Worm (Caenorhabditis elegans) whole organism, L4 larva: ENCODE results near the gene rps-22.

ENCODE experiments used
- F26F4.8 ChIP-seq: fragments of 200-800 bp; sonication (Bioruptor generic); conservative IDR thresholded peaks from 2 replicates; pipeline ENCODE4 v1.3.6; 2022; ENCODE audit warnings: missing genetic modification characterization, missing compliant biosample characterization
- F44E2.7 ChIP-seq: fragments of 200-800 bp; sonication (Bioruptor generic); IDR thresholded peaks from 2 replicates; pipeline ENCODE4 v2.1.2; 2022; ENCODE audit warnings: missing genetic modification characterization, missing compliant biosample characterization
- R02D3.7 ChIP-seq: fragments of 150-350 bp; sonication (generic microtip); optimal IDR thresholded peaks from 3 replicates; lab custom pipeline; 2014; ENCODE audit warnings: missing biosample characterization, missing genetic modification characterization
- T26A8.4 ChIP-seq: fragments of 200-800 bp; sonication (Bioruptor generic); IDR thresholded peaks from 2 replicates; pipeline ENCODE4 v1.3.6; 2022; ENCODE audit warnings: missing genetic modification characterization, missing compliant biosample characterization
- Y48G9A.11 ChIP-seq: fragments of 200-800 bp; sonication (Bioruptor generic); IDR thresholded peaks from 2 replicates; pipeline ENCODE4 v1.3.6; 2022; ENCODE audit warnings: missing genetic modification reagents, missing genetic modification characterization, missing compliant biosample characterization
- Y5F2A.4 ChIP-seq: fragments of 200-800 bp; sonication (Bioruptor generic); optimal IDR thresholded peaks from 2 replicates; lab custom pipeline; 2018; ENCODE audit warnings: mild to moderate bottlenecking, missing genetic modification characterization, missing compliant biosample characterization
- ZK337.2 ChIP-seq: fragments of 200-800 bp; sonication (Bioruptor generic); IDR thresholded peaks from 2 replicates; pipeline ENCODE4 v1.3.6; 2022; ENCODE audit warnings: missing genetic modification reagents, missing genetic modification characterization, missing compliant biosample characterization
- ZK546.5 ChIP-seq, 2 experiments: sonication (generic microtip); optimal IDR thresholded peaks; 2 replicates each; lab custom pipeline; 2017; ENCODE audit warnings: missing biosample characterization in 2 of 2, missing genetic modification characterization in 2 of 2
- aha-1 ChIP-seq: fragments of 150-350 bp; peaks from one replicate; lab custom pipeline; 2014; ENCODE audit warnings: missing biosample characterization, missing genetic modification characterization
- arid-1 ChIP-seq: fragments of 200-800 bp; sonication (Bioruptor generic); conservative IDR thresholded peaks from 2 replicates; pipeline ENCODE4 v1.3.6; 2022; ENCODE audit warnings: missing genetic modification reagents, missing genetic modification characterization, missing compliant biosample characterization
- attf-4 ChIP-seq: sonication (generic microtip); optimal IDR thresholded peaks from 3 replicates; lab custom pipeline; 2017; ENCODE audit warnings: missing biosample characterization, missing genetic modification characterization
- ceh-44 ChIP-seq: fragments of 200-800 bp; sonication (Bioruptor generic); IDR thresholded peaks from 2 replicates; pipeline ENCODE4 v1.3.6; 2022; ENCODE audit warnings: missing genetic modification reagents, missing genetic modification characterization, missing compliant biosample characterization
- ceh-62 ChIP-seq: sonication (generic microtip); optimal IDR thresholded peaks from 2 replicates; lab custom pipeline; 2017; ENCODE audit warnings: missing biosample characterization, missing genetic modification characterization
- ces-1 ChIP-seq: fragments of 150-350 bp; sonication (generic microtip); optimal IDR thresholded peaks from 4 replicates; lab custom pipeline; 2014; ENCODE audit warnings: missing biosample characterization, missing genetic modification reagents, missing genetic modification characterization
- cey-2 ChIP-seq: sonication (generic microtip); optimal IDR thresholded peaks from 3 replicates; lab custom pipeline; 2017; ENCODE audit warnings: missing genetic modification characterization, mild to moderate bottlenecking, missing compliant biosample characterization, antibody characterized with exemption, borderline replicate concordance; ENCODE audit not compliant: insufficient read depth
- daf-12 ChIP-seq: fragments of 150-350 bp; optimal IDR thresholded peaks from 2 replicates; lab custom pipeline; 2014; ENCODE audit warnings: missing biosample characterization, missing genetic modification reagents, missing genetic modification characterization
- daf-16 ChIP-seq, 3 experiments: sonication (generic microtip); optimal IDR thresholded peaks; 2 replicates each; lab custom pipeline; 2016 to 2017; ENCODE audit warnings: missing genetic modification characterization in 3 of 3, missing genetic modification reagents in 3 of 3, mild to moderate bottlenecking in 2 of 3, missing compliant biosample characterization in 2 of 3, missing biosample characterization in 1 of 3, moderate library complexity in 1 of 3
- daf-19 ChIP-seq: fragments of 200-800 bp; sonication (Bioruptor generic); conservative IDR thresholded peaks from 2 replicates; pipeline ENCODE4 v1.3.6; 2022; ENCODE audit warnings: missing genetic modification characterization, missing compliant biosample characterization
- dmd-9 ChIP-seq: fragments of 200-800 bp; sonication (Bioruptor generic); IDR thresholded peaks from 2 replicates; pipeline ENCODE4 v1.3.6; 2022; ENCODE audit warnings: missing genetic modification reagents, missing genetic modification characterization, missing compliant biosample characterization
- dpl-1 ChIP-seq: fragments of 150-350 bp; optimal IDR thresholded peaks from 2 replicates; lab custom pipeline; 2014; ENCODE audit warnings: missing biosample characterization, missing genetic modification reagents, missing genetic modification characterization
- dve-1 ChIP-seq: sonication (generic microtip); optimal IDR thresholded peaks from 2 replicates; lab custom pipeline; 2017; ENCODE audit warnings: antibody characterized with exemption, mild to moderate bottlenecking, missing genetic modification characterization, missing compliant biosample characterization; ENCODE audit not compliant: insufficient read depth
- fkh-10 ChIP-seq: fragments of 150-350 bp; optimal IDR thresholded peaks from 2 replicates; lab custom pipeline; 2014; ENCODE audit warnings: missing biosample characterization, missing genetic modification reagents, missing genetic modification characterization
- hif-1 ChIP-seq, 2 experiments: sonication (generic microtip); optimal IDR thresholded peaks; 2 replicates each; lab custom pipeline; 2016 to 2017; ENCODE audit warnings: missing compliant biosample characterization in 2 of 2, missing genetic modification characterization in 2 of 2, missing genetic modification reagents in 2 of 2, missing genotype in 2 of 2, mild to moderate bottlenecking in 1 of 2
- hlh-30 ChIP-seq: sonication (generic microtip); optimal IDR thresholded peaks from 2 replicates; lab custom pipeline; 2017; ENCODE audit warnings: antibody characterized with exemption, mild to moderate bottlenecking, missing genetic modification characterization, missing compliant biosample characterization; ENCODE audit not compliant: insufficient read depth
- lim-7 ChIP-seq: fragments of 200-800 bp; sonication (Bioruptor generic); IDR thresholded peaks from 2 replicates; pipeline ENCODE4 v1.3.6; 2022; ENCODE audit warnings: missing genetic modification characterization, missing compliant biosample characterization
- lin-1 ChIP-seq: fragments of 200-800 bp; sonication (Bioruptor generic); IDR thresholded peaks from 2 replicates; pipeline ENCODE4 v1.3.6; 2022; ENCODE audit warnings: missing genetic modification reagents, missing genetic modification characterization, missing compliant biosample characterization
- lin-29 ChIP-seq: fragments of 200-800 bp; sonication (Bioruptor generic); IDR thresholded peaks from 2 replicates; pipeline ENCODE4 v1.3.6; 2022; ENCODE audit warnings: missing genetic modification reagents, missing genetic modification characterization, missing compliant biosample characterization
- madf-5 ChIP-seq, 2 experiments: fragments of 200-800 bp; sonication (Bioruptor generic); IDR thresholded peaks; 2 replicates each; pipeline ENCODE4 v1.3.6; 2022; ENCODE audit warnings: missing compliant biosample characterization in 2 of 2, missing genetic modification characterization in 2 of 2
- madf-9 ChIP-seq: fragments of 200-800 bp; sonication (Bioruptor generic); conservative IDR thresholded peaks from 2 replicates; pipeline ENCODE4 v1.3.6; 2022; ENCODE audit warnings: missing genetic modification reagents, missing genetic modification characterization, missing compliant biosample characterization
- nhr-10 ChIP-seq: fragments of 150-350 bp; optimal IDR thresholded peaks from 2 replicates; lab custom pipeline; 2014; ENCODE audit warnings: missing biosample characterization, missing genetic modification characterization
- nhr-111 ChIP-seq: fragments of 200-800 bp; sonication (Bioruptor generic); optimal IDR thresholded peaks from 2 replicates; lab custom pipeline; 2018; ENCODE audit warnings: mild to moderate bottlenecking, missing genetic modification characterization, missing compliant biosample characterization
- nhr-48 ChIP-seq: sonication (generic microtip); optimal IDR thresholded peaks from 2 replicates; lab custom pipeline; 2016; ENCODE audit warnings: mild to moderate bottlenecking, missing genetic modification characterization, missing compliant biosample characterization
- nhr-6 ChIP-seq: fragments of 150-350 bp; optimal IDR thresholded peaks from 2 replicates; lab custom pipeline; 2014; ENCODE audit warnings: missing biosample characterization, missing genetic modification characterization
- pha-4 ChIP-seq, 2 experiments: fragments of 150-350 bp in 1 of 2; fragments of 200-800 bp in 1 of 2; sonication (Bioruptor generic) in 1 of 2; IDR thresholded peaks in 1 of 2; optimal IDR thresholded peaks in 1 of 2; 2 replicates each; pipeline versions ENCODE4 v1.3.6 to Lab custom; 2014 to 2022; ENCODE audit warnings: missing genetic modification characterization in 2 of 2, missing genetic modification reagents in 2 of 2, missing biosample characterization in 1 of 2, missing compliant biosample characterization in 1 of 2
- php-3 ChIP-seq: fragments of 200-800 bp; sonication (Bioruptor generic); IDR thresholded peaks from 2 replicates; pipeline ENCODE4 v1.3.6; 2022; ENCODE audit warnings: missing genetic modification reagents, missing genetic modification characterization, missing compliant biosample characterization
- rbr-2 ChIP-seq: sonication (generic microtip); optimal IDR thresholded peaks from 2 replicates; lab custom pipeline; 2016; ENCODE audit warnings: missing genotype, missing genetic modification characterization, missing compliant biosample characterization
- spr-1 ChIP-seq: sonication (generic microtip); optimal IDR thresholded peaks from 2 replicates; lab custom pipeline; 2016; ENCODE audit warnings: mild to moderate bottlenecking, missing genetic modification characterization, missing compliant biosample characterization
- spr-3 ChIP-seq: fragments of 200-800 bp; sonication (Bioruptor generic); optimal IDR thresholded peaks from 2 replicates; lab custom pipeline; 2018; ENCODE audit warnings: mild to moderate bottlenecking, missing genetic modification characterization, missing compliant biosample characterization
- tag-97 ChIP-seq: fragments of 200-800 bp; sonication (Bioruptor generic); IDR thresholded peaks from 2 replicates; pipeline ENCODE4 v1.3.6; 2022; ENCODE audit warnings: missing genetic modification characterization, missing compliant biosample characterization
- tra-1 ChIP-seq: fragments of 200-800 bp; sonication (Bioruptor generic); IDR thresholded peaks from 2 replicates; pipeline ENCODE4 v1.3.6; 2022; ENCODE audit warnings: missing genetic modification reagents, missing genetic modification characterization, missing compliant biosample characterization
- unc-39 ChIP-seq: sonication (generic microtip); optimal IDR thresholded peaks from 2 replicates; lab custom pipeline; 2017; ENCODE audit warnings: missing biosample characterization, missing genetic modification characterization
- zfp-2 ChIP-seq: sonication (generic microtip); optimal IDR thresholded peaks from 2 replicates; lab custom pipeline; 2016; ENCODE audit warnings: mild to moderate bottlenecking, missing genetic modification characterization, missing compliant biosample characterization
- zfp-3 ChIP-seq: fragments of 200-800 bp; sonication (Bioruptor generic); conservative IDR thresholded peaks from 2 replicates; pipeline ENCODE4 v1.3.6; 2022; ENCODE audit warnings: missing genetic modification reagents, missing genetic modification characterization, missing compliant biosample characterization
- ztf-11 ChIP-seq: fragments of 150-350 bp; optimal IDR thresholded peaks from 2 replicates; lab custom pipeline; 2014; ENCODE audit warnings: missing biosample characterization, missing genetic modification characterization

The rps-22 gene

DNA sequence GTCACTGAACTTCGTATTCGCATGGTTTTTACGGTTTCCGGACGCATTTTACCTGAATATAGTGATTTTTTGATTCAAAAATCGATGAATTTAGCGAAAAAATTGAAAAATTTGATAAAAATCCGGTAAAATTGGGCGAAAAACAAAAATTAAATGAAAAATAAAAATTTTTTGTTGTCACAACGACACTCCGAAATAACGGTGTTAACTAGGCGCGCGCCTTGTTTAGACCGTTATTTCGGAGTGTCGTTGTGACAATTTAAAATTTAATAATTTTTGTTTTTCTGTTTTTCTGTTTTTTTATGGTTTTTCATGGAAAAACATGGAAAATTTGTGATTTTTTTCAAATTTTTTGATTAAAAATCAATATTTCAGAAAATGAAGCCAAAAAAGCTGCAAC, 44.7 kb upstream of the rps-22 start, which contains the start of the genes B0524.6 and pqn-41 (continued):
- no peak for TF ChIP-seq ceh-62 (tag; lab: Kevin White, UChicago)
- no peak for TF ChIP-seq tag-97 (GFP tag; lab: Robert Waterston, UW)
- TF ChIP-seq attf-4 (tag; lab: Kevin White, UChicago) = no peak
- TF ChIP-seq dpl-1 (GFP tag; lab: Kevin White, UChicago) = peak; percentile 73
- TF ChIP-seq daf-19 (GFP tag; lab: Robert Waterston, UW) = no peak
- peak; percentile 46 for TF ChIP-seq dve-1 (tag; lab: Kevin White, UChicago)
- peak; percentile 18 for TF ChIP-seq nhr-6 (tag; lab: Kevin White, UChicago)
- TF ChIP-seq ztf-11 (tag; lab: Kevin White, UChicago) = no peak
- no peak for TF ChIP-seq T26A8.4 (GFP tag; lab: Robert Waterston, UW)
- no peak for TF ChIP-seq nhr-48 (tag; lab: Kevin White, UChicago)
- no peak for TF ChIP-seq F44E2.7 (GFP tag; lab: Robert Waterston, UW)
- no peak for TF ChIP-seq lin-1 (GFP tag; lab: Robert Waterston, UW)
- TF ChIP-seq nhr-111 (GFP tag; lab: Kevin White, UChicago) = no peak
- no peak for TF ChIP-seq ZK337.2
- no peak for TF ChIP-seq unc-39 (tag; lab: Kevin White, UChicago)
- no peak for TF ChIP-seq zfp-3
- no peak for TF ChIP-seq arid-1 (GFP tag; lab: Robert Waterston, UW)
- TF ChIP-seq rbr-2 (tag; lab: Kevin White, UChicago) = peak; percentile 11
- no peak for TF ChIP-seq ces-1 (GFP tag; lab: Kevin White, UChicago)
- no peak for TF ChIP-seq Y5F2A.4 (GFP tag; lab: Kevin White, UChicago)
- TF ChIP-seq hif-1 (tag; optimal IDR thresholded peaks at IDR 0.05; lab: Kevin White, UChicago) = no peak
- TF ChIP-seq pha-4 (GFP tag; IDR thresholded peaks at IDR 0.05; lab: Robert Waterston, UW) = no peak
- peak; percentile 53 for TF ChIP-seq pha-4 (tag; optimal IDR thresholded peaks at IDR 0.05; lab: Kevin White, UChicago)
- no peak for TF ChIP-seq ceh-44 (GFP tag; lab: Robert Waterston, UW)
- no peak for TF ChIP-seq fkh-10 (GFP tag; lab: Kevin White, UChicago)
- no peak for TF ChIP-seq F26F4.8 (GFP tag; lab: Robert Waterston, UW)

DNA sequence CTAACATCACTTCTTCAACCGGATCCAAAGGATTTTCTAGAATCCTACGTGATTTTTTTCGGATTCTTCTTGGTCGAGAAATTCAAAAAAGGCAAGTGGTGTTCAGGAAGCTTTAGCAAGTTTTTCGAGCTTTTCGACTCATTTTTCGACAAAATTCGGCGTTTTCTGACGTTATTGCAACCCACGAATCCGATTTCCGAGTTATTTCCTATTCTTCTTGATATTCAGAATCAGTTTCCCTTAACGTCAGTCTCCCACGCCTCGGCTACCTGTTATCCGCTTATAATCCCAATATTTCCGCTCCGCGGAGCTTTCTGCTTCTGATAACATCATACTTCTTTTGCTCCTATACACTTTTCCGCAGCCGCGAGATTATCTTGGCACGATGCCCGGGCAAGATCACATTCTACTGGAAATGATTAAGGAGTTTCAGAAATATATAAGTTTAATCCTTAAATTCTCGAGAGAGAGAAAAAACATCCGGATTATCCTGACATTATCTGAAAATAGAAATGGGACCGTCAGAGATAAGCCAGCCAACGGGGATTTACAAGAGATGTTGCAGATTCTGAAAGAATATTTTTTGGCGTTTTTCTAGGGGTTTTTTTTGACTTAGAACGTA, 31.9 kb upstream of the rps-22 start:
- TF ChIP-seq unc-39 (tag; lab: Kevin White, UChicago) = no peak
- TF ChIP-seq nhr-10 (tag; lab: Kevin White, UChicago) = no peak
- TF ChIP-seq aha-1 (tag; lab: Kevin White, UChicago) = peak; percentile 93
- TF ChIP-seq hif-1 (tag; optimal IDR thresholded peaks at IDR 0.05; lab: Kevin White, UChicago) = no peak
- TF ChIP-seq zfp-2 (tag; lab: Kevin White, UChicago) = no peak
- TF ChIP-seq, all 104 proteins: peak for 1

DNA sequence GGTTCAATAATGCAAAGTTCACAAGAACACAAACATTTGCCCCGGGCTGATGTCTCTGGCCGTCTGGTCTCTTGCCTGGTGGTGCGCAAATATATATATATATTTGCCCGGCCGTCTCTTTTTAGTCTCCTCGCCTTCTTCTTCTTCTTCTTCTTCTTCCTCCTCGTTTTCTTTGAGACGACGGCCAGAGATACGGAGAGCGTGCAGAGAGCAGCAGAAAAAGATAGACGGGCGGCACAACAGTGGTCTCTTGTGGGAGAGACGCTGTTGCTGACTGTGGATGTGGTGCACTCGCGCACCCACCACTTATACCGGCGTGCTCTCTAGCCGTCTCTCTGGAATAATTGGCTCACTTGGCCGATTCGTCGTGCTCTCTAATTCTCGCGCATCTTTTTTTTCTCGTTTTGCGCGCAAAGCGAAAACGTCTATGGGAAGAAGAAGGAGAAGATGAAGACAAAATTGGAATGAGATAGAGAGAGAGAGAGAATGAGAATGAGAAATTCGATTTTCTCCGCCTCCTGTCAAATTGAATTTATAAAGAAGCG, 29.1 kb upstream of the rps-22 start:
- no peak for TF ChIP-seq tag-97 (GFP tag; lab: Robert Waterston, UW)
- TF ChIP-seq madf-9 (GFP tag; lab: Robert Waterston, UW) = peak; percentile 62
- TF ChIP-seq daf-16 (GFP tag; optimal IDR thresholded peaks at IDR 0.05; lab: Kevin White, UChicago) = peak; percentile 70 to 91
- peak; percentile 83 for TF ChIP-seq daf-16 (tag; optimal IDR thresholded peaks at IDR 0.05; lab: Kevin White, UChicago)
- TF ChIP-seq spr-1 (tag; lab: Kevin White, UChicago) = peak; percentile 74
- TF ChIP-seq pha-4 (GFP tag; IDR thresholded peaks at IDR 0.05; lab: Robert Waterston, UW) = peak; percentile 98
- peak; percentile 29 for TF ChIP-seq pha-4 (tag; optimal IDR thresholded peaks at IDR 0.05; lab: Kevin White, UChicago)
- TF ChIP-seq lin-29 = peak; percentile 81
- TF ChIP-seq R02D3.7 (tag; lab: Kevin White, UChicago) = no peak
- no peak for TF ChIP-seq nhr-111 (GFP tag; lab: Kevin White, UChicago)
- TF ChIP-seq lim-7 = no peak
- TF ChIP-seq php-3 (GFP tag; lab: Robert Waterston, UW) = peak; percentile 67
- no peak for TF ChIP-seq unc-39 (tag; lab: Kevin White, UChicago)
- no peak for TF ChIP-seq ZK546.5 (tag; optimal IDR thresholded peaks at IDR 0.05; lab: Kevin White, UChicago)
- TF ChIP-seq spr-3 (GFP tag; lab: Kevin White, UChicago) = peak; percentile 63
- no peak for TF ChIP-seq dmd-9 (GFP tag; lab: Robert Waterston, UW)
- no peak for TF ChIP-seq cey-2
- TF ChIP-seq nhr-48 (tag; lab: Kevin White, UChicago) = peak; percentile 99
- TF ChIP-seq Y48G9A.11 (GFP tag; lab: Robert Waterston, UW) = no peak
- TF ChIP-seq tra-1 (GFP tag; lab: Robert Waterston, UW) = peak; percentile 95
- TF ChIP-seq daf-12 = no peak
- TF ChIP-seq madf-5 (GFP tag; IDR thresholded peaks at IDR 0.05; lab: Robert Waterston, UW) = no peak
- TF ChIP-seq hlh-30 = peak; percentile 90
